Worm (Caenorhabditis elegans) whole organism, L4 larva: ENCODE measurements around the gene snb-5.

ENCODE experiments used
- F26F4.8 ChIP-seq: fragments of 200-800 bp; sonication (Bioruptor generic); conservative IDR thresholded peaks from 2 replicates; pipeline ENCODE4 v1.3.6; 2022; ENCODE audit warnings: missing genetic modification characterization, missing compliant biosample characterization
- T20F7.1 ChIP-seq: fragments of 200-800 bp; sonication (Bioruptor generic); optimal IDR thresholded peaks from 2 replicates; lab custom pipeline; 2018; ENCODE audit warnings: mild to moderate bottlenecking, missing genetic modification characterization, missing compliant biosample characterization
- Y48G9A.11 ChIP-seq: fragments of 200-800 bp; sonication (Bioruptor generic); IDR thresholded peaks from 2 replicates; pipeline ENCODE4 v1.3.6; 2022; ENCODE audit warnings: missing genetic modification reagents, missing genetic modification characterization, missing compliant biosample characterization
- aha-1 ChIP-seq: fragments of 150-350 bp; peaks from one replicate; lab custom pipeline; 2014; ENCODE audit warnings: missing biosample characterization, missing genetic modification characterization
- aly-2 ChIP-seq: sonication (generic microtip); optimal IDR thresholded peaks from 2 replicates; lab custom pipeline; 2018; ENCODE audit warnings: missing biosample characterization, missing genetic modification characterization
- ceh-20 ChIP-seq: fragments of 200-800 bp; sonication (Bioruptor generic); IDR thresholded peaks from 2 replicates; pipeline ENCODE4 v1.3.6; 2022; ENCODE audit warnings: missing genetic modification reagents, missing genetic modification characterization, missing compliant biosample characterization
- ceh-32 ChIP-seq: sonication (generic microtip); optimal IDR thresholded peaks from 2 replicates; lab custom pipeline; 2016; ENCODE audit warnings: mild to moderate bottlenecking, missing genetic modification characterization, missing compliant biosample characterization; ENCODE audit not compliant: poor library complexity
- ceh-82 ChIP-seq: sonication (generic microtip); optimal IDR thresholded peaks from 2 replicates; lab custom pipeline; 2017; ENCODE audit warnings: missing biosample characterization, missing genetic modification characterization
- ces-1 ChIP-seq: fragments of 150-350 bp; sonication (generic microtip); optimal IDR thresholded peaks from 4 replicates; lab custom pipeline; 2014; ENCODE audit warnings: missing biosample characterization, missing genetic modification reagents, missing genetic modification characterization
- ctbp-1 ChIP-seq: fragments of 200-800 bp; sonication (Bioruptor generic); IDR thresholded peaks from 2 replicates; pipeline ENCODE4 v1.3.6; 2022; ENCODE audit warnings: missing genetic modification reagents, missing genetic modification characterization, missing compliant biosample characterization
- daf-19 ChIP-seq: fragments of 200-800 bp; sonication (Bioruptor generic); conservative IDR thresholded peaks from 2 replicates; pipeline ENCODE4 v1.3.6; 2022; ENCODE audit warnings: missing genetic modification characterization, missing compliant biosample characterization
- dmd-6 ChIP-seq: fragments of 200-800 bp; sonication (Bioruptor generic); IDR thresholded peaks from 2 replicates; pipeline ENCODE4 v1.3.6; 2022; ENCODE audit warnings: missing genetic modification reagents, missing genetic modification characterization, missing compliant biosample characterization
- dmd-8 ChIP-seq: fragments of 200-800 bp; sonication (Bioruptor generic); IDR thresholded peaks from 2 replicates; pipeline ENCODE4 v1.3.6; 2022; ENCODE audit warnings: missing genetic modification characterization, missing compliant biosample characterization
- duxl-1 ChIP-seq: sonication (generic microtip); optimal IDR thresholded peaks from 2 replicates; lab custom pipeline; 2016; ENCODE audit warnings: mild to moderate bottlenecking, missing genetic modification characterization, moderate library complexity, missing compliant biosample characterization; ENCODE audit not compliant: poor library complexity
- egl-27 ChIP-seq: sonication (generic microtip); optimal IDR thresholded peaks from 3 replicates; lab custom pipeline; 2017; ENCODE audit warnings: missing biosample characterization, missing genetic modification reagents, missing genetic modification characterization
- gei-8 ChIP-seq: fragments of 200-800 bp; sonication (Bioruptor generic); optimal IDR thresholded peaks from 2 replicates; lab custom pipeline; 2018; ENCODE audit warnings: mild to moderate bottlenecking, missing genetic modification characterization, missing compliant biosample characterization
- hlh-30 ChIP-seq: sonication (generic microtip); optimal IDR thresholded peaks from 2 replicates; lab custom pipeline; 2017; ENCODE audit warnings: antibody characterized with exemption, mild to moderate bottlenecking, missing genetic modification characterization, missing compliant biosample characterization; ENCODE audit not compliant: insufficient read depth
- lim-7 ChIP-seq: fragments of 200-800 bp; sonication (Bioruptor generic); IDR thresholded peaks from 2 replicates; pipeline ENCODE4 v1.3.6; 2022; ENCODE audit warnings: missing genetic modification characterization, missing compliant biosample characterization
- lin-13 ChIP-seq: fragments of 150-350 bp; optimal IDR thresholded peaks from 2 replicates; lab custom pipeline; 2014; ENCODE audit warnings: missing biosample characterization, missing genetic modification reagents, missing genetic modification characterization
- lir-3 ChIP-seq: sonication (generic microtip); optimal IDR thresholded peaks from 2 replicates; lab custom pipeline; 2016; ENCODE audit warnings: mild to moderate bottlenecking, missing genetic modification characterization, missing compliant biosample characterization
- lsy-2 ChIP-seq, 2 experiments: fragments of 150-350 bp in 1 of 2; sonication (generic microtip) in 1 of 2; optimal IDR thresholded peaks; 2 replicates each; lab custom pipeline; 2014 to 2017; ENCODE audit warnings: missing biosample characterization in 2 of 2, missing genetic modification characterization in 2 of 2
- madf-9 ChIP-seq: fragments of 200-800 bp; sonication (Bioruptor generic); conservative IDR thresholded peaks from 2 replicates; pipeline ENCODE4 v1.3.6; 2022; ENCODE audit warnings: missing genetic modification reagents, missing genetic modification characterization, missing compliant biosample characterization
- mdl-1 ChIP-seq, 2 experiments: fragments of 150-350 bp in 1 of 2; sonication (generic microtip) in 1 of 2; optimal IDR thresholded peaks; 2 replicates each; lab custom pipeline; 2014 to 2017; ENCODE audit warnings: missing biosample characterization in 2 of 2, missing genetic modification characterization in 2 of 2
- mep-1 ChIP-seq: fragments of 150-350 bp; sonication (generic microtip); optimal IDR thresholded peaks from 3 replicates; lab custom pipeline; 2014; ENCODE audit warnings: missing biosample characterization, missing genetic modification characterization
- mxl-2 ChIP-seq: fragments of 200-800 bp; sonication (Bioruptor generic); conservative IDR thresholded peaks from 2 replicates; pipeline ENCODE4 v1.3.6; 2022; ENCODE audit warnings: missing genetic modification reagents, missing genetic modification characterization, missing compliant biosample characterization
- nhr-10 ChIP-seq: fragments of 150-350 bp; optimal IDR thresholded peaks from 2 replicates; lab custom pipeline; 2014; ENCODE audit warnings: missing biosample characterization, missing genetic modification characterization
- nhr-25 ChIP-seq: sonication (generic microtip); optimal IDR thresholded peaks from 2 replicates; lab custom pipeline; 2017; ENCODE audit warnings: missing genetic modification characterization, mild to moderate bottlenecking, missing compliant biosample characterization, antibody characterized with exemption, moderate library complexity, borderline replicate concordance; ENCODE audit not compliant: insufficient read depth
- nhr-48 ChIP-seq: sonication (generic microtip); optimal IDR thresholded peaks from 2 replicates; lab custom pipeline; 2016; ENCODE audit warnings: mild to moderate bottlenecking, missing genetic modification characterization, missing compliant biosample characterization
- sdz-12 ChIP-seq: fragments of 200-800 bp; sonication (Bioruptor generic); optimal IDR thresholded peaks from 2 replicates; lab custom pipeline; 2018; ENCODE audit warnings: mild to moderate bottlenecking, missing genetic modification characterization, missing compliant biosample characterization
- snpc-1.2 ChIP-seq: fragments of 200-800 bp; sonication (Bioruptor generic); IDR thresholded peaks from 2 replicates; pipeline ENCODE4 v1.3.6; 2022; ENCODE audit warnings: missing genetic modification reagents, missing genetic modification characterization, missing compliant biosample characterization
- tra-1 ChIP-seq: fragments of 200-800 bp; sonication (Bioruptor generic); IDR thresholded peaks from 2 replicates; pipeline ENCODE4 v1.3.6; 2022; ENCODE audit warnings: missing genetic modification reagents, missing genetic modification characterization, missing compliant biosample characterization
- unc-39 ChIP-seq: sonication (generic microtip); optimal IDR thresholded peaks from 2 replicates; lab custom pipeline; 2017; ENCODE audit warnings: missing biosample characterization, missing genetic modification characterization
- unc-62 ChIP-seq, 3 experiments: fragments of 150-350 bp in 1 of 3; sonication (generic microtip); optimal IDR thresholded peaks in 2 of 3; peaks in 1 of 3; 1 replicate in 1 of 3; 2 replicates in 2 of 3; lab custom pipeline; 2014 to 2017; ENCODE audit warnings: missing biosample characterization in 3 of 3, missing genetic modification characterization in 3 of 3, missing genetic modification reagents in 3 of 3, missing genotype in 1 of 3
- vab-7 ChIP-seq: fragments of 200-800 bp; sonication (Bioruptor generic); IDR thresholded peaks from 2 replicates; pipeline ENCODE4 v1.3.6; 2022; ENCODE audit warnings: missing genetic modification reagents, missing genetic modification characterization, missing compliant biosample characterization
- zip-2 ChIP-seq: fragments of 150-350 bp; optimal IDR thresholded peaks from 2 replicates; lab custom pipeline; 2014; ENCODE audit warnings: missing biosample characterization, missing genetic modification characterization
- ztf-11 ChIP-seq: fragments of 150-350 bp; optimal IDR thresholded peaks from 2 replicates; lab custom pipeline; 2014; ENCODE audit warnings: missing biosample characterization, missing genetic modification characterization

The snb-5 gene

DNA sequence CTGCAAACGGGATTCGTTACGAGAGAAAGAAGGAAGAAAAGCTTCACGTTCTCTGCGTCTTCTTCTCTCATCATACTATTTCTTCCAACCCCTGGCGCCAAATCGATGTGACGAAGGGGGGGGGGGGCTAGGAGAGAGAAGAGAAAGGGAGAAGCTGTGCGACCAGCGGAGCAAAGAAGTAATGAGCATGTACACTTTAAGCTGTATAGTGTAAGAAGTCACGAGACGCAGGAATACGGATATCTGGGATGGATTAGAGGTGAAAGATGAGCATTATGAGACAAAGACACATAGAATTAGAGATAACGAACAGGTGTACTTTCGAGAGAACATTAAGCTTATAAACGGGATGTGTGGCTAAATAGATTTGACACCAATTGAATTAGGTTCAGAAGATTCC is 1.1 kb upstream of the snb-5 start (continued):
- TF ChIP-seq ces-1: no peak
- no peak for TF ChIP-seq nhr-25 (tag; lab: Kevin White, UChicago)
- no peak for TF ChIP-seq zip-2 (tag; lab: Kevin White, UChicago)
- no peak for TF ChIP-seq Y48G9A.11 (GFP tag; lab: Robert Waterston, UW)
- 0 out of 2 replicates have a peak, but pooled peaks have one; percentile 8 for TF ChIP-seq dmd-6 (GFP tag; lab: Robert Waterston, UW)
- no peak for TF ChIP-seq F26F4.8
- TF ChIP-seq ceh-20 (GFP tag; lab: Robert Waterston, UW): 0 out of 2 replicates have a peak, but pooled peaks have one; percentile 10
- TF ChIP-seq hlh-30: peak; percentile 66
- TF ChIP-seq ztf-11 (tag; lab: Kevin White, UChicago): no peak
- no peak for TF ChIP-seq madf-9 (GFP tag; lab: Robert Waterston, UW)
- TF ChIP-seq ceh-32 (tag; lab: Kevin White, UChicago): no peak
- no peak for TF ChIP-seq ceh-82 (tag; lab: Kevin White, UChicago)
- no peak for TF ChIP-seq snpc-1.2 (GFP tag; lab: Robert Waterston, UW)
- no peak for TF ChIP-seq aly-2 (tag; lab: Kevin White, UChicago)
- TF ChIP-seq lir-3 (tag; lab: Kevin White, UChicago): no peak
- no peak for TF ChIP-seq mep-1 (tag; lab: Kevin White, UChicago)
- TF ChIP-seq lim-7 (GFP tag; lab: Robert Waterston, UW): no peak
- TF ChIP-seq mxl-2 (GFP tag; lab: Robert Waterston, UW): no peak
- TF ChIP-seq mdl-1 (tag; optimal IDR thresholded peaks at IDR 0.05; lab: Kevin White, UChicago): no peak
- no peak for TF ChIP-seq aha-1 (tag; lab: Kevin White, UChicago)
- TF ChIP-seq tra-1: no peak
- TF ChIP-seq T20F7.1: no peak
- TF ChIP-seq gei-8 (GFP tag; lab: Kevin White, UChicago): no peak
- no peak for TF ChIP-seq duxl-1 (tag; lab: Kevin White, UChicago)
- 0 out of 2 replicates have a peak, but pooled peaks have one; percentile 35 for TF ChIP-seq vab-7
- TF ChIP-seq nhr-10: no peak
- TF ChIP-seq unc-62 (GFP tag; optimal IDR thresholded peaks at IDR 0.05 in 1 of 2; lab: Kevin White, UChicago): peak in 1 of 2 experiments; percentile 28
- no peak for TF ChIP-seq unc-62 (tag; optimal IDR thresholded peaks at IDR 0.05; lab: Kevin White, UChicago)
- TF ChIP-seq nhr-48: no peak
- TF ChIP-seq sdz-12: no peak
- TF ChIP-seq ctbp-1 (GFP tag; lab: Robert Waterston, UW): peak; percentile 28; the same call in 1 of the 2 replicates
- TF ChIP-seq daf-19 (GFP tag; lab: Robert Waterston, UW): no peak
- no peak for TF ChIP-seq dmd-8 (GFP tag; lab: Robert Waterston, UW)
- peak in 1 of 2 experiments; percentile 46 for TF ChIP-seq lsy-2 (tag; optimal IDR thresholded peaks at IDR 0.05; lab: Kevin White, UChicago)
- TF ChIP-seq unc-39 (tag; lab: Kevin White, UChicago): no peak

ce11 chrIII:8209775-8210174 is 6.9 kb downstream of the snb-5 start, which contains the start of gene C30A5.10:
Gene C30A5.10, minus strand, starts transcription at chrIII:8209875.
- no peak for TF ChIP-seq egl-27 (tag; lab: Kevin White, UChicago)
- peak in 1 of 2 experiments; percentile 16 for TF ChIP-seq unc-62 (GFP tag; optimal IDR thresholded peaks at IDR 0.05 in 1 of 2; lab: Kevin White, UChicago)
- no peak for TF ChIP-seq unc-62 (tag; optimal IDR thresholded peaks at IDR 0.05; lab: Kevin White, UChicago)
- TF ChIP-seq, all 104 proteins: peak for 1

DNA sequence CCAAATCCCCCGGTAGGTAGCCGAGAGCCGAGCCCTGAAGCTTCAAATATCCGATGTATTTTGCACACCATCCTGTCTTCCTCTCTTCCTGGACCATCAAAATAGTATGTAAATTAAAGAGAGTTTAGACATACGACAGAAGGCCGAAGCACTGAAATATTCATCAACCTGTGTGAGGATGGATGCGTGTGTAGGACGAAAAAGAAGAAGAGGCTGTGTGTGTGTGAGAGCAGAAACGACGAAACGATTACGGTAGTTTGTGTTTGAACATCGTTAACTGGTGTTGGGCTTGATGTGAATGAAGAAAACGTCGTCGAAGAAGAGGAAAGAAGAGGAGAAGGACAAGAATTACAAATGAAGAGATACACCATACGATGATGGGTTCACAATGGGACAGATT is 8.7 kb downstream of the snb-5 start:
- TF ChIP-seq aha-1 (tag; lab: Kevin White, UChicago) (peak; percentile 29), unc-62 (GFP tag; optimal IDR thresholded peaks at IDR 0.05 in 1 of 2; lab: Kevin White, UChicago) (peak in 1 of 2 experiments; percentile 59), unc-62 (tag; optimal IDR thresholded peaks at IDR 0.05; lab: Kevin White, UChicago) (no peak), lin-13 (GFP tag; lab: Kevin White, UChicago) (no peak)
- TF ChIP-seq, all 104 proteins: peak for 2
